Fruit fly (Drosophila melanogaster): Measurements from ENCODE around the gene CG4592.

CG4592 gene

dm6 chr2L:9890576-9890975 is 30.9 kb upstream of the CG4592 start, which contains the start of the genes CG34183 and CG4537 (continued):
- TF ChIP-seq CG34224 (GFP tag; IDR thresholded peaks at IDR 0.05; ENCODE audit: partially characterized antibody), result peak; percentile 95
- TF ChIP-seq lola (GFP tag; optimal IDR thresholded peaks at IDR 0.05), result no peak
- peak; percentile 6 for TF ChIP-seq CG34376 (GFP tag; optimal IDR thresholded peaks at IDR 0.05)
- no peak for TF ChIP-seq Ptx1 (GFP tag; IDR thresholded peaks at IDR 0.05)
- TF ChIP-seq CG12071 (GFP tag; optimal IDR thresholded peaks at IDR 0.05), result no peak
- TF ChIP-seq crol (GFP tag; IDR thresholded peaks at IDR 0.05), result no peak
- TF ChIP-seq CG14860 (GFP tag; IDR thresholded peaks at IDR 0.05; ENCODE audit: partially characterized antibody), result peak; percentile 86
- TF ChIP-seq wek (GFP tag; optimal IDR thresholded peaks at IDR 0.05), result no peak
- TF ChIP-seq CG13287 (GFP tag; IDR thresholded peaks at IDR 0.05; ENCODE audit: partially characterized antibody), result peak; percentile 96
- TF ChIP-seq Lim3 (GFP tag; IDR thresholded peaks at IDR 0.05), result no peak
- TF ChIP-seq HLH54F (GFP tag; optimal IDR thresholded peaks at IDR 0.05), result no peak
- TF ChIP-seq Nf-YB (GFP tag; optimal IDR thresholded peaks at IDR 0.05), result no peak
- no peak for TF ChIP-seq CG4424 (GFP tag; optimal IDR thresholded peaks at IDR 0.05)
- no peak for TF ChIP-seq H2.0 (GFP tag; IDR thresholded peaks at IDR 0.05)
- no peak for TF ChIP-seq prd (optimal IDR thresholded peaks at IDR 0.05)
- TF ChIP-seq prd (GFP tag; IDR thresholded peaks at IDR 0.05), result no peak
- no peak for TF ChIP-seq CG12155 (GFP tag; optimal IDR thresholded peaks at IDR 0.05)
- TF ChIP-seq HmgZ (tag; optimal IDR thresholded peaks at IDR 0.05), result peak; percentile 43
- TF ChIP-seq ac (GFP tag; optimal IDR thresholded peaks at IDR 0.05), result no peak
- no peak for TF ChIP-seq CG17385 (GFP tag; optimal IDR thresholded peaks at IDR 0.05)
- TF ChIP-seq bcd (GFP tag; optimal IDR thresholded peaks at IDR 0.05), result no peak
- TF ChIP-seq CG18262 (tag; optimal IDR thresholded peaks at IDR 0.05), result no peak
- no peak for TF ChIP-seq sqz (GFP tag; optimal IDR thresholded peaks at IDR 0.05)
- TF ChIP-seq bowl (GFP tag; IDR thresholded peaks at IDR 0.05), result no peak
- TF ChIP-seq CG2116 (GFP tag; optimal IDR thresholded peaks at IDR 0.05), result peak; percentile 82
- no peak for TF ChIP-seq cg (GFP tag; optimal IDR thresholded peaks at IDR 0.05)
- no peak for TF ChIP-seq dan (GFP tag; IDR thresholded peaks at IDR 0.05)
- TF ChIP-seq tio (GFP tag; optimal IDR thresholded peaks at IDR 0.05), result no peak
- TF ChIP-seq E2f2 (GFP tag; IDR thresholded peaks at IDR 0.05), result peak; percentile 68
- TF ChIP-seq phol (tag; optimal IDR thresholded peaks at IDR 0.05), result peak; percentile 49
- peak; percentile 44 for TF ChIP-seq CG1603 (tag; optimal IDR thresholded peaks at IDR 0.05)
- no peak for TF ChIP-seq CG11560 (tag; IDR thresholded peaks at IDR 0.05)
- TF ChIP-seq CG11247 (GFP tag; IDR thresholded peaks at IDR 0.05), result no peak
- TF ChIP-seq tup (GFP tag; optimal IDR thresholded peaks at IDR 0.05), result no peak
- no peak for TF ChIP-seq CG4328 (GFP tag; optimal IDR thresholded peaks at IDR 0.05)
- TF ChIP-seq CG8089 (GFP tag; optimal IDR thresholded peaks at IDR 0.05), result no peak
- TF ChIP-seq trem (tag; optimal IDR thresholded peaks at IDR 0.05), result peak; percentile 44
- no peak for TF ChIP-seq zfh1 (GFP tag; IDR thresholded peaks at IDR 0.05)
- TF ChIP-seq Doc2 (GFP tag; IDR thresholded peaks at IDR 0.05), result no peak
- TF ChIP-seq CG42726 (GFP tag; IDR thresholded peaks at IDR 0.05; ENCODE audit: partially characterized antibody), result peak; percentile 93
- TF ChIP-seq knrl (GFP tag; IDR thresholded peaks at IDR 0.05; ENCODE audit: partially characterized antibody), result peak; percentile 85
- no peak for TF ChIP-seq pan (optimal IDR thresholded peaks at IDR 0.05)
- TF ChIP-seq pan (GFP tag; optimal IDR thresholded peaks at IDR 0.05 in 1 of 2, IDR thresholded peaks at IDR 0.05 in 1 of 2), result no peak
- TF ChIP-seq Gug (GFP tag; IDR thresholded peaks at IDR 0.05), result no peak
- peak; percentile 89 for TF ChIP-seq CG7963 (GFP tag; IDR thresholded peaks at IDR 0.05; ENCODE audit: partially characterized antibody)
- TF ChIP-seq CG16863 (GFP tag; optimal IDR thresholded peaks at IDR 0.05), result no peak
- peak; percentile 85 for TF ChIP-seq vnd (GFP tag; IDR thresholded peaks at IDR 0.05; ENCODE audit: partially characterized antibody)
- TF ChIP-seq Atf-2 (GFP tag; optimal IDR thresholded peaks at IDR 0.05), result no peak
- peak; percentile 13 for TF ChIP-seq nmo (GFP tag; optimal IDR thresholded peaks at IDR 0.05)
- TF ChIP-seq CG17186 (GFP tag; optimal IDR thresholded peaks at IDR 0.05), result peak; percentile 0
- TF ChIP-seq CG33213 (GFP tag; optimal IDR thresholded peaks at IDR 0.05), result no peak
- TF ChIP-seq en (GFP tag; optimal IDR thresholded peaks at IDR 0.05), result no peak
